Fruit fly (Drosophila melanogaster) whole organism, prepupa: ENCODE data around the gene ScsbetaG.

ENCODE experiments used
- CG10631 ChIP-seq: fragments of 200-800 bp; sonication (Bioruptor generic); optimal IDR thresholded peaks from 2 replicates; lab custom pipeline; 2016; ENCODE audit warnings: missing biosample characterization, missing genetic modification characterization
- CG10669 ChIP-seq: fragments of 200-800 bp; sonication (Bioruptor generic); optimal IDR thresholded peaks from 3 replicates; lab custom pipeline; 2018; ENCODE audit warnings: missing biosample characterization, mild to moderate bottlenecking, missing genetic modification characterization, moderate library complexity
- CG11294 ChIP-seq: fragments of 200-800 bp; sonication (Bioruptor generic); IDR thresholded peaks from 2 replicates; pipeline ENCODE4 v1.3.6; 2022; ENCODE audit warnings: missing biosample characterization, missing genetic modification characterization
- CG11762 ChIP-seq: fragments of 200-800 bp; sonication (Bioruptor generic); optimal IDR thresholded peaks from 3 replicates; lab custom pipeline; 2016; ENCODE audit warnings: missing biosample characterization, missing genetic modification characterization; ENCODE audit not compliant: insufficient read depth
- CG11902 ChIP-seq: fragments of 200-800 bp; sonication (Bioruptor generic); optimal IDR thresholded peaks from 3 replicates; lab custom pipeline; 2016; ENCODE audit warnings: missing biosample characterization, missing genetic modification characterization
- CG15336 ChIP-seq: fragments of 200-800 bp; sonication (Bioruptor generic); IDR thresholded peaks from 2 replicates; pipeline ENCODE4 v1.3.6; 2022; ENCODE audit warnings: missing biosample characterization, missing genetic modification characterization
- CG1621 ChIP-seq: fragments of 200-800 bp; sonication (Bioruptor generic); optimal IDR thresholded peaks from 3 replicates; lab custom pipeline; 2018; ENCODE audit warnings: missing biosample characterization, mild to moderate bottlenecking, missing genetic modification characterization
- CG16779 ChIP-seq: fragments of 200-800 bp; sonication (Bioruptor generic); optimal IDR thresholded peaks from 3 replicates; lab custom pipeline; 2017; ENCODE audit warnings: missing biosample characterization, mild to moderate bottlenecking, missing genetic modification characterization
- CG3032 ChIP-seq: fragments of 200-800 bp; optimal IDR thresholded peaks from 2 replicates; lab custom pipeline; 2019; ENCODE audit warnings: missing biosample characterization, mild to moderate bottlenecking, missing genetic modification characterization, moderate library complexity
- CG32006 ChIP-seq: fragments of 200-800 bp; sonication (Bioruptor generic); optimal IDR thresholded peaks from 3 replicates; lab custom pipeline; 2017; ENCODE audit warnings: missing biosample characterization, mild to moderate bottlenecking, missing genetic modification characterization
- CG3919 ChIP-seq: fragments of 200-800 bp; sonication (Bioruptor generic); optimal IDR thresholded peaks from 3 replicates; lab custom pipeline; 2016; ENCODE audit warnings: missing biosample characterization, missing genetic modification characterization
- CG4318 ChIP-seq: fragments of 200-800 bp; sonication (Bioruptor generic); optimal IDR thresholded peaks from 3 replicates; lab custom pipeline; 2017; ENCODE audit warnings: missing biosample characterization, mild to moderate bottlenecking, missing genetic modification characterization
- CG6163 ChIP-seq: fragments of 200-800 bp; sonication (Bioruptor generic); IDR thresholded peaks from 3 replicates; pipeline ENCODE4 v1.3.6; 2022; ENCODE audit warnings: missing biosample characterization, missing genetic modification characterization
- CG6276 ChIP-seq: fragments of 200-800 bp; sonication (Bioruptor generic); optimal IDR thresholded peaks from 2 replicates; lab custom pipeline; 2017; ENCODE audit warnings: missing biosample characterization, mild to moderate bottlenecking, missing genetic modification characterization
- CG6792 ChIP-seq: fragments of 200-800 bp; sonication (Bioruptor generic); optimal IDR thresholded peaks from 3 replicates; lab custom pipeline; 2016; ENCODE audit warnings: missing biosample characterization, missing genetic modification characterization
- CG6808 ChIP-seq: fragments of 200-800 bp; sonication (Bioruptor generic); optimal IDR thresholded peaks from 3 replicates; lab custom pipeline; 2017; ENCODE audit warnings: missing biosample characterization, missing genetic modification characterization, mild to moderate bottlenecking, moderate library complexity, missing genetic modification reagents
- CG6854 ChIP-seq: fragments of 200-800 bp; sonication (Bioruptor generic); optimal IDR thresholded peaks from 2 replicates; lab custom pipeline; 2017; ENCODE audit warnings: missing biosample characterization, mild to moderate bottlenecking, missing genetic modification characterization
- CG8119 ChIP-seq: fragments of 200-800 bp; sonication (Bioruptor generic); IDR thresholded peaks from 3 replicates; pipeline ENCODE4 v1.3.6; 2022; ENCODE audit warnings: missing biosample characterization, missing genetic modification characterization
- CG8632 ChIP-seq: fragments of 200-800 bp; sonication (Bioruptor generic); optimal IDR thresholded peaks from 3 replicates; lab custom pipeline; 2016; ENCODE audit warnings: missing biosample characterization, missing genetic modification characterization
- Eip75B ChIP-seq: fragments of 200-800 bp; sonication (Bioruptor generic); optimal IDR thresholded peaks from 3 replicates; lab custom pipeline; 2016; ENCODE audit warnings: missing biosample characterization, missing genetic modification characterization
- Eip78C ChIP-seq: fragments of 200-800 bp; sonication (Bioruptor generic); peaks from one replicate; lab custom pipeline; 2016; ENCODE audit warnings: missing biosample characterization, missing genetic modification characterization
- Eip93F ChIP-seq: fragments of 200-800 bp; sonication (Bioruptor generic); optimal IDR thresholded peaks from 2 replicates; lab custom pipeline; 2016; ENCODE audit warnings: missing biosample characterization, mild to moderate bottlenecking, missing genetic modification characterization
- Ets21C ChIP-seq: fragments of 200-800 bp; sonication (Bioruptor generic); optimal IDR thresholded peaks from 3 replicates; lab custom pipeline; 2016; ENCODE audit warnings: missing biosample characterization, missing genetic modification characterization
- Ets96B ChIP-seq: fragments of 200-800 bp; optimal IDR thresholded peaks from 2 replicates; lab custom pipeline; 2019; ENCODE audit warnings: missing biosample characterization, mild to moderate bottlenecking, missing genetic modification characterization, moderate library complexity
- Gug ChIP-seq: fragments of 200-800 bp; sonication (Bioruptor generic); IDR thresholded peaks from 2 replicates; pipeline ENCODE4 v1.3.6; 2022; ENCODE audit warnings: missing biosample characterization, missing genetic modification characterization
- Hr38 ChIP-seq: sonication (Bioruptor generic); optimal IDR thresholded peaks from 2 replicates; lab custom pipeline; 2016; ENCODE audit warnings: missing biosample characterization, missing genetic modification characterization
- Hr39 ChIP-seq: fragments of 200-800 bp; sonication (Bioruptor generic); optimal IDR thresholded peaks from 2 replicates; lab custom pipeline; 2016; ENCODE audit warnings: missing biosample characterization, missing genetic modification characterization
- Hr4 ChIP-seq: fragments of 200-800 bp; sonication (Bioruptor generic); optimal IDR thresholded peaks from 3 replicates; lab custom pipeline; 2016; ENCODE audit warnings: missing biosample characterization, missing genetic modification characterization
- Lpt ChIP-seq: fragments of 200-800 bp; sonication (Bioruptor generic); optimal IDR thresholded peaks from 3 replicates; lab custom pipeline; 2016; ENCODE audit warnings: missing biosample characterization, missing genetic modification characterization
- Met ChIP-seq: fragments of 200-800 bp; sonication (Bioruptor generic); optimal IDR thresholded peaks from 3 replicates; lab custom pipeline; 2016; ENCODE audit warnings: missing biosample characterization, missing genetic modification characterization
- OdsH ChIP-seq: fragments of 200-800 bp; sonication (Bioruptor generic); optimal IDR thresholded peaks from 3 replicates; lab custom pipeline; 2016; ENCODE audit warnings: missing biosample characterization, missing genetic modification characterization
- Sox102F ChIP-seq: fragments of 200-800 bp; sonication (Bioruptor generic); optimal IDR thresholded peaks from 2 replicates; lab custom pipeline; 2016; ENCODE audit warnings: missing biosample characterization, mild to moderate bottlenecking, missing genetic modification characterization
- Sox15 ChIP-seq: fragments of 200-800 bp; sonication (Bioruptor generic); optimal IDR thresholded peaks from 3 replicates; lab custom pipeline; 2016; ENCODE audit warnings: missing biosample characterization, missing genetic modification characterization
- achi ChIP-seq: fragments of 200-800 bp; sonication (Bioruptor generic); optimal IDR thresholded peaks from 3 replicates; lab custom pipeline; 2016; ENCODE audit warnings: missing biosample characterization, missing genetic modification characterization
- acj6 ChIP-seq: fragments of 200-800 bp; sonication (Bioruptor generic); optimal IDR thresholded peaks from 3 replicates; lab custom pipeline; 2016; ENCODE audit warnings: missing biosample characterization, missing genetic modification characterization
- cyc ChIP-seq: fragments of 200-800 bp; sonication (Bioruptor generic); optimal IDR thresholded peaks from 3 replicates; lab custom pipeline; 2016; ENCODE audit warnings: missing biosample characterization, missing genetic modification characterization
- dac ChIP-seq: fragments of 200-800 bp; sonication (Bioruptor generic); optimal IDR thresholded peaks from 2 replicates; lab custom pipeline; 2017; ENCODE audit warnings: missing biosample characterization, mild to moderate bottlenecking, missing genetic modification characterization
- dsx ChIP-seq: fragments of 200-800 bp; optimal IDR thresholded peaks from 3 replicates; lab custom pipeline; 2019; ENCODE audit warnings: missing biosample characterization, mild to moderate bottlenecking, missing genetic modification characterization, moderate library complexity; ENCODE audit not compliant: poor library complexity, severe bottlenecking
- eg ChIP-seq: fragments of 200-800 bp; sonication (Bioruptor generic); IDR thresholded peaks from 3 replicates; pipeline ENCODE4 v1.3.6; 2022; ENCODE audit warnings: missing biosample characterization, missing genetic modification characterization
- esn ChIP-seq: fragments of 200-800 bp; sonication (Bioruptor generic); optimal IDR thresholded peaks from 2 replicates; lab custom pipeline; 2016; ENCODE audit warnings: missing biosample characterization, mild to moderate bottlenecking, missing genetic modification characterization, moderate library complexity
- fd59A ChIP-seq: fragments of 200-800 bp; sonication (Bioruptor generic); optimal IDR thresholded peaks from 2 replicates; lab custom pipeline; 2017; ENCODE audit warnings: missing biosample characterization, mild to moderate bottlenecking, missing genetic modification characterization, missing genetic modification reagents
- fd85E ChIP-seq: fragments of 200-800 bp; sonication (Bioruptor generic); optimal IDR thresholded peaks from 3 replicates; lab custom pipeline; 2016; ENCODE audit warnings: missing biosample characterization, missing genetic modification characterization
- fkh ChIP-seq: fragments of 200-800 bp; sonication (Bioruptor generic); optimal IDR thresholded peaks from 3 replicates; lab custom pipeline; 2017; ENCODE audit warnings: missing biosample characterization, mild to moderate bottlenecking, missing genetic modification characterization, moderate library complexity
- lz ChIP-seq: fragments of 200-800 bp; sonication (Bioruptor generic); optimal IDR thresholded peaks from 3 replicates; lab custom pipeline; 2016; ENCODE audit warnings: missing biosample characterization, missing genetic modification characterization
- net ChIP-seq: fragments of 200-800 bp; sonication (Bioruptor generic); optimal IDR thresholded peaks from 3 replicates; lab custom pipeline; 2016; ENCODE audit warnings: missing biosample characterization, missing genetic modification characterization
- pdm3 ChIP-seq: fragments of 200-800 bp; sonication (Bioruptor generic); optimal IDR thresholded peaks from 3 replicates; lab custom pipeline; 2016; ENCODE audit warnings: missing biosample characterization, missing genetic modification characterization
- salr ChIP-seq, 2 experiments: fragments of 200-800 bp; sonication (Bioruptor generic); optimal IDR thresholded peaks; 3 replicates each; lab custom pipeline; 2016 to 2018; ENCODE audit warnings: missing biosample characterization in 2 of 2, missing genetic modification characterization in 2 of 2, mild to moderate bottlenecking in 1 of 2
- ss ChIP-seq, 2 experiments: fragments of 200-800 bp; sonication (Bioruptor generic); optimal IDR thresholded peaks; 2 replicates in 1 of 2; 3 replicates in 1 of 2; lab custom pipeline; 2017 to 2018; ENCODE audit warnings: mild to moderate bottlenecking in 2 of 2, missing biosample characterization in 2 of 2, missing genetic modification characterization in 2 of 2, moderate library complexity in 1 of 2
- svp ChIP-seq: fragments of 200-800 bp; sonication (Bioruptor generic); peaks from one replicate; lab custom pipeline; 2016; ENCODE audit warnings: missing biosample characterization, missing genetic modification characterization
- vri ChIP-seq: fragments of 200-800 bp; sonication (Bioruptor generic); optimal IDR thresholded peaks from 3 replicates; lab custom pipeline; 2016; ENCODE audit warnings: missing biosample characterization, mild to moderate bottlenecking, missing genetic modification characterization

ScsbetaG gene

dm6 chr3L:5553717-5554116 is 9.8 kb downstream of the ScsbetaG start:
- TF ChIP-seq acj6, result no peak
- TF ChIP-seq Gug, result no peak
- TF ChIP-seq CG8632 (GFP tag; lab: Kevin White, UChicago), result no peak
- TF ChIP-seq OdsH, result no peak
- TF ChIP-seq ss (GFP tag; optimal IDR thresholded peaks at IDR 0.05; lab: Kevin White, UChicago), result peak in 1 of 2 experiments; percentile 92
- TF ChIP-seq vri (GFP tag; lab: Kevin White, UChicago), result peak; percentile 89
- peak; percentile 35 for TF ChIP-seq dsx (GFP tag; lab: Kevin White, UChicago)
- TF ChIP-seq Hr38 (GFP tag; lab: Kevin White, UChicago), result no peak
- peak; percentile 19; the same call in 1 of the 3 replicates for TF ChIP-seq CG6163 (GFP tag; lab: Robert Waterston, UW)
- TF ChIP-seq, all 60 proteins: peak for 4

- TF ChIP-seq fd85E (GFP tag; lab: Kevin White, UChicago) (no peak), CG11294 (GFP tag; lab: Robert Waterston, UW) (no peak), CG11902 (GFP tag; lab: Kevin White, UChicago) (no peak), svp (GFP tag; lab: Kevin White, UChicago) (no peak), salr (GFP tag; optimal IDR thresholded peaks at IDR 0.05; lab: Kevin White, UChicago) (no peak), OdsH (no peak), CG6808 (GFP tag; lab: Kevin White, UChicago) (peak; percentile 76), pdm3 (GFP tag; lab: Kevin White, UChicago) (no peak), CG16779 (peak; percentile 59), vri (GFP tag; lab: Kevin White, UChicago) (peak; percentile 32), CG10669 (GFP tag; lab: Kevin White, UChicago) (peak; percentile 20), eg (no peak), Hr38 (GFP tag; lab: Kevin White, UChicago) (no peak), CG3919 (GFP tag; lab: Kevin White, UChicago) (peak; percentile 18), CG8119 (GFP tag; lab: Robert Waterston, UW) (no peak), Eip75B (GFP tag; lab: Kevin White, UChicago) (peak; percentile 16), CG15336 (GFP tag; lab: Robert Waterston, UW) (no peak), achi (GFP tag; lab: Kevin White, UChicago) (no peak), Hr39 (GFP tag; lab: Kevin White, UChicago) (no peak), CG4318 (GFP tag; lab: Kevin White, UChicago) (no peak), esn (GFP tag; lab: Kevin White, UChicago) (no peak), CG1621 (tag; lab: Kevin White, UChicago) (peak; percentile 92), cyc (GFP tag; lab: Kevin White, UChicago) (no peak), dac (GFP tag; lab: Kevin White, UChicago) (no peak), Met (no peak), CG3032 (tag; lab: Kevin White, UChicago) (peak; percentile 30), Ets96B (peak; percentile 34), acj6 (no peak), Sox15 (GFP tag; lab: Kevin White, UChicago) (no peak), ss (GFP tag; optimal IDR thresholded peaks at IDR 0.05; lab: Kevin White, UChicago) (peak; percentile 77 to 79), net (peak; percentile 27), lz (GFP tag; lab: Kevin White, UChicago) (no peak), Hr4 (GFP tag; lab: Kevin White, UChicago) (no peak), CG10631 (GFP tag; lab: Kevin White, UChicago) (no peak), fkh (GFP tag; lab: Kevin White, UChicago) (no peak), Sox102F (GFP tag; lab: Kevin White, UChicago) (no peak), fd59A (GFP tag; lab: Kevin White, UChicago) (no peak), CG32006 (GFP tag; lab: Kevin White, UChicago) (no peak), Eip78C (GFP tag; lab: Kevin White, UChicago) (peak; percentile 79), CG6854 (GFP tag; lab: Kevin White, UChicago) (peak; percentile 54), CG6276 (no peak), Lpt (GFP tag; lab: Kevin White, UChicago) (no peak), Eip93F (no peak), Ets21C (GFP tag; lab: Kevin White, UChicago) (no peak), CG11762 (no peak), CG6792 (GFP tag; lab: Kevin White, UChicago) (no peak)
Measured at dm6 chr3L:5551087-5551486, 12.4 kb downstream of the ScsbetaG start, which contains the start of gene frm. frm (minus strand) TSS chr3L:5551159.
